Worm (Caenorhabditis elegans): Measurements from ENCODE around the gene Y22D7AR.2.

DNA sequence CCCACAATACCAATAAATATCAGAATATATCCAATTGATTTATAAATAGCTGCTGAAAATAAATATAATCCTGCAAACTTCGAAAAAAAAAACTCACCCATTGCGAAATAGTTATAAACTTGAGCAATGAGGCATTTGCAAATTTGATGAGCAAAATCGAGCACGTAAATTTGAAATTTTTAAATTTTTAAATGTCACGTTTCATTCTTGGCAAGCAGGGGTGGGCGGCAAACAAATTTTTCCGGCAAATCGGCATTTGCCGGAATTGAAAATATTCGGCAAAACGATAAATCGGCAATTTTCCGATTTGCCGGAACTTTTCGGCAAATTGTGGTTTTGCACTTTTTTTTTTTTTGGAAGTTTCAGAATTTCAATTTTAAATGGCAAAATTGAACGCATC lies 15.8 kb upstream of the Y22D7AR.2 start, which contains the start of gene Y22D7AR.14:
- TF ChIP-seq unc-130 (tag; optimal IDR thresholded peaks at IDR 0.05), result no peak
- no peak for TF ChIP-seq snpc-4 (tag; optimal IDR thresholded peaks at IDR 0.05)
- no peak for TF ChIP-seq mdl-1 (tag; optimal IDR thresholded peaks at IDR 0.05)
- TF ChIP-seq nhr-12 (tag; optimal IDR thresholded peaks at IDR 0.05), result no peak
- TF ChIP-seq nhr-20 (tag; optimal IDR thresholded peaks at IDR 0.05), result no peak
- TF ChIP-seq pqm-1 (tag; optimal IDR thresholded peaks at IDR 0.05), result no peak
- no peak for TF ChIP-seq fos-1 (tag; optimal IDR thresholded peaks at IDR 0.05)
- no peak for TF ChIP-seq nhr-237 (tag; optimal IDR thresholded peaks at IDR 0.05)
- TF ChIP-seq C04F5.9 (tag; optimal IDR thresholded peaks at IDR 0.05), result no peak
- no peak for TF ChIP-seq aha-1 (tag; optimal IDR thresholded peaks at IDR 0.05)
- TF ChIP-seq hlh-17 (GFP tag; optimal IDR thresholded peaks at IDR 0.05; ENCODE audit: borderline replicate concordance), result no peak
- no peak for TF ChIP-seq nhr-77 (tag; optimal IDR thresholded peaks at IDR 0.05)

Data from whole organism, L1 larva.